Worm (Caenorhabditis elegans) whole organism, L1 larva: Measurements from ENCODE around the gene ZK180.7.

Source experiments
- C16A3.4 ChIP-seq: fragments of 150-350 bp; optimal IDR thresholded peaks from 2 replicates; lab custom pipeline; 2014; ENCODE audit warnings: missing biosample characterization, missing genetic modification characterization
- ama-1 ChIP-seq: fragments of 150-350 bp; optimal IDR thresholded peaks from 2 replicates; lab custom pipeline; 2014
- ceh-82 ChIP-seq, 3 experiments: fragments of 150-350 bp in 1 of 3; sonication (generic microtip) in 2 of 3; optimal IDR thresholded peaks; 2 replicates each; lab custom pipeline; 2014 to 2017; ENCODE audit warnings: missing biosample characterization in 3 of 3, missing genetic modification characterization in 3 of 3
- egl-27 ChIP-seq, 2 experiments: fragments of 150-350 bp in 1 of 2; sonication (generic microtip); optimal IDR thresholded peaks; 3 replicates each; lab custom pipeline; 2017 to 2018; ENCODE audit warnings: missing biosample characterization in 2 of 2, missing genetic modification characterization in 2 of 2, missing genetic modification reagents in 2 of 2
- fkh-4 ChIP-seq: sonication (generic microtip); optimal IDR thresholded peaks from 2 replicates; lab custom pipeline; 2016; ENCODE audit warnings: missing compliant biosample characterization, missing genetic modification characterization, borderline replicate concordance
- fos-1 ChIP-seq: fragments of 150-350 bp; optimal IDR thresholded peaks from 2 replicates; lab custom pipeline; 2014; ENCODE audit warnings: missing biosample characterization, missing genetic modification characterization
- lin-15B ChIP-seq: fragments of 150-350 bp; sonication (generic microtip); optimal IDR thresholded peaks from 3 replicates; lab custom pipeline; 2014; ENCODE audit warnings: missing biosample characterization, missing genetic modification characterization
- lsy-2 ChIP-seq, 2 experiments: fragments of 150-350 bp; optimal IDR thresholded peaks; 2 replicates each; lab custom pipeline; 2014; ENCODE audit warnings: missing biosample characterization in 2 of 2, missing genetic modification characterization in 2 of 2
- nhr-76 ChIP-seq: sonication (generic microtip); optimal IDR thresholded peaks from 2 replicates; lab custom pipeline; 2017; ENCODE audit warnings: missing biosample characterization, missing genetic modification characterization
- pqm-1 ChIP-seq: sonication (generic microtip); optimal IDR thresholded peaks from 3 replicates; lab custom pipeline; 2017; ENCODE audit warnings: missing biosample characterization, missing genetic modification characterization

DNA sequence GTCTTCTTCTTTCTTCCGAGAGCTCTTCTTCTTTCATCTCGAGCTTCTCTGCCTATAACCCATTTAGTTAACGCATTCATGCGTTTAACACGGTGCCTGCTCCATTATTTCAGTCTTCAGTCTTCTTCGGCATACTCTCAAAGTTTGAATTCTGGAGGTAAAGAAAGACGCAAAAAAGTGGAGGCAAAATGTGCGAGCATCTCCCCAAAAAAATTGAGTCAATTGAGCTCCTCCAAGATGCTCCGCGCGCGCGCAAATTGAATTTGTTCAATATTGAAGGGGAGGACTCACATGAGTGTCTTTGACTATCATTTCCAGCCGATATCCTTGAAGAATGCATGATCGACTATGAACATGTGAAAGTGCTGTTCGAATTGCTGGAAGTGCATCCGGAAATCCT is 14.7 kb downstream of the ZK180.7 start:
- TF ChIP-seq fos-1 (tag; lab: Kevin White, UChicago) (no peak), lsy-2 (tag; optimal IDR thresholded peaks at IDR 0.05; lab: Kevin White, UChicago) (no peak), egl-27 (tag; optimal IDR thresholded peaks at IDR 0.05; lab: Kevin White, UChicago) (no peak), ama-1 (no peak), ceh-82 (tag; optimal IDR thresholded peaks at IDR 0.05; lab: Kevin White, UChicago) (no peak), pqm-1 (no peak), nhr-76 (no peak), fkh-4 (tag; lab: Kevin White, UChicago) (no peak), C16A3.4 (no peak), lin-15B (tag; lab: Kevin White, UChicago) (no peak)
